Fruit fly (Drosophila melanogaster) whole organism, embryonic: Measurements from ENCODE around the gene CG10035.

Source experiments
- CG2875 ChIP-seq: fragments of 200-800 bp; sonication (Bioruptor generic); optimal IDR thresholded peaks from 2 replicates; lab custom pipeline; 2017; ENCODE audit warnings: missing biosample characterization, mild to moderate bottlenecking, missing genetic modification characterization, missing genetic modification reagents
- CG32532 ChIP-seq: fragments of 200-800 bp; sonication (Bioruptor generic); IDR thresholded peaks from 2 replicates; pipeline ENCODE4 v1.3.6; 2022; ENCODE audit warnings: missing biosample characterization, missing genetic modification characterization
- CG34224 ChIP-seq: fragments of 200-800 bp; sonication (Bioruptor generic); IDR thresholded peaks from 3 replicates; pipeline ENCODE4 v1.3.6; 2022; ENCODE audit warnings: missing biosample characterization, missing genetic modification characterization; ENCODE audit not compliant: partially characterized antibody
- CG5245 ChIP-seq: fragments of 200-800 bp; sonication (Bioruptor generic); optimal IDR thresholded peaks from 3 replicates; lab custom pipeline; 2016; ENCODE audit warnings: missing biosample characterization, missing genetic modification characterization
- CHES-1-like ChIP-seq: fragments of 200-800 bp; sonication (Bioruptor generic); optimal IDR thresholded peaks from 2 replicates; lab custom pipeline; 2016; ENCODE audit warnings: missing biosample characterization, missing genetic modification characterization
- E2f2 ChIP-seq: fragments of 200-800 bp; sonication (Bioruptor generic); IDR thresholded peaks from 2 replicates; pipeline ENCODE4 v1.3.6; 2022; ENCODE audit warnings: missing biosample characterization, missing genetic modification characterization
- Sin3A ChIP-seq: fragments of >200 bp; optimal IDR thresholded peaks from 2 replicates; lab custom pipeline; 2018
- ash1 ChIP-seq: fragments of 200-800 bp; sonication (Bioruptor generic); optimal IDR thresholded peaks from 2 replicates; lab custom pipeline; 2018; ENCODE audit warnings: missing biosample characterization, mild to moderate bottlenecking, missing genetic modification characterization
- vfl ChIP-seq: fragments of 200-800 bp; sonication (Bioruptor generic); optimal IDR thresholded peaks from 2 replicates; lab custom pipeline; 2016; ENCODE audit warnings: missing biosample characterization, missing genetic modification characterization

dm6 chr3R:12395880-12396279, 13.4 kb upstream of the CG10035 start, which contains the start of the genes CG10096 and CG10097:
- TF ChIP-seq Sin3A (no peak), ash1 (GFP tag; lab: Kevin White, UChicago) (no peak), CHES-1-like (no peak), vfl (GFP tag; lab: Kevin White, UChicago) (no peak), CG32532 (GFP tag; lab: Robert Waterston, UW) (no peak), CG2875 (GFP tag; lab: Kevin White, UChicago) (no peak), CG34224 (GFP tag; lab: Robert Waterston, UW) (no peak), CG5245 (GFP tag; lab: Kevin White, UChicago) (no peak), E2f2 (no peak)
